Fruit fly (Drosophila melanogaster) whole organism: ENCODE results near the gene CG32708.

Source experiments
- CG8478 ChIP-seq: fragments of >200 bp; optimal IDR thresholded peaks from 2 replicates; lab custom pipeline; 2018; ENCODE audit warnings: inconsistent platforms
- Dll ChIP-seq: fragments of >200 bp; optimal IDR thresholded peaks from 2 replicates; lab custom pipeline; 2017
- EcR ChIP-seq, 2 experiments: fragments of >200 bp; optimal IDR thresholded peaks; 2 replicates each; lab custom pipeline; 2017; ENCODE audit warnings: missing biosample characterization in 2 of 2, missing genetic modification characterization in 2 of 2, missing genetic modification reagents in 2 of 2
- psq ChIP-seq: fragments of >200 bp; optimal IDR thresholded peaks from 2 replicates; lab custom pipeline; 2017
- usp ChIP-seq: fragments of >200 bp; optimal IDR thresholded peaks from 2 replicates; lab custom pipeline; 2017; ENCODE audit warnings: missing biosample characterization, missing genetic modification characterization, mixed read lengths

DNA sequence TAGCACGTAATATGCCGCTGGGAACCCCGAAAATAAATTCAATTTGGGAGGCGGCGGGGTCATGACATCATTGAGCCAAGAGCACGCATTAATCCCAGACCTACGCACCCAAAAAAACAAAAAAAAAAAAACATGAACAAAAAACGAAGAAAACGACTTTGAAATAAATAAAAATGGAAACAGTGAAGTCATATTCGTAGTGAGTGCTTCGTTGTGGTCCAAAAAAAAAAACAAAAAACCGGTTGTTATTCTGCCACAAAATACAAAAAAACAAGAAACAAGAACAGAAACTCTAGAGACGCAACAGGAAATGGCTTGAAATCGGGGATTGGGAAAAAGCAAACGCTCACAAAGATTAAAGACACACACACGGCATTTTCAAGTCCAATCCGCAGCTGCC lies 8.2 kb upstream of the CG32708 start:
- TF ChIP-seq psq (lab: Kevin White, UChicago), result no peak
- no peak for TF ChIP-seq CG8478 (lab: Kevin White, UChicago)
- no peak for TF ChIP-seq usp (GFP tag; lab: Kevin White, UChicago)
- TF ChIP-seq EcR (GFP tag; optimal IDR thresholded peaks at IDR 0.05; lab: Kevin White, UChicago), result no peak
- no peak for TF ChIP-seq Dll (lab: Kevin White, UChicago)
